Fruit fly (Drosophila melanogaster) whole organism, embryonic: Measurements from ENCODE around the gene Rab40.

Source experiments
- Adf1 ChIP-seq: fragments of 200-800 bp; sonication (Bioruptor generic); IDR thresholded peaks from 2 replicates; pipeline ENCODE4 v1.3.6; 2022; ENCODE audit warnings: missing biosample characterization, missing genetic modification characterization
- Antp ChIP-seq: fragments of 200-800 bp; sonication (Bioruptor generic); optimal IDR thresholded peaks from 3 replicates; lab custom pipeline; 2016; ENCODE audit warnings: missing biosample characterization, missing genetic modification characterization
- Awh ChIP-seq: fragments of 200-800 bp; sonication (Bioruptor generic); IDR thresholded peaks from 2 replicates; pipeline ENCODE4, ENCODE4 v1.3.6; 2022; ENCODE audit warnings: missing biosample characterization, missing genetic modification characterization
- Blimp-1 ChIP-seq: fragments of 200-800 bp; sonication (Bioruptor generic); optimal IDR thresholded peaks from 3 replicates; lab custom pipeline; 2018; ENCODE audit warnings: missing biosample characterization, missing genetic modification characterization, mild to moderate bottlenecking, moderate library complexity, missing genetic modification reagents
- CG10147 ChIP-seq: fragments of 200-800 bp; sonication (Bioruptor generic); optimal IDR thresholded peaks from 2 replicates; lab custom pipeline; 2019; ENCODE audit warnings: missing biosample characterization, mild to moderate bottlenecking, missing genetic modification characterization, moderate library complexity
- CG10543 ChIP-seq: fragments of 200-800 bp; sonication (Bioruptor generic); optimal IDR thresholded peaks from 3 replicates; lab custom pipeline; 2017; ENCODE audit warnings: missing biosample characterization, mild to moderate bottlenecking, missing genetic modification characterization, moderate library complexity
- CG11247 ChIP-seq: fragments of 200-800 bp; sonication (Bioruptor generic); IDR thresholded peaks from 2 replicates; pipeline ENCODE4 v1.3.6; 2022; ENCODE audit warnings: missing biosample characterization, missing genetic modification characterization
- CG12659 ChIP-seq: fragments of 200-800 bp; sonication (Bioruptor generic); optimal IDR thresholded peaks from 3 replicates; lab custom pipeline; 2017; ENCODE audit warnings: mild to moderate bottlenecking, missing biosample characterization, missing genetic modification reagents, missing genetic modification characterization
- CG14710 ChIP-seq: fragments of 200-800 bp; sonication (Bioruptor generic); optimal IDR thresholded peaks from 3 replicates; lab custom pipeline; 2019; ENCODE audit warnings: missing biosample characterization, mild to moderate bottlenecking, missing genetic modification characterization, moderate library complexity
- CG15601 ChIP-seq: fragments of 200-800 bp; sonication (Bioruptor generic); optimal IDR thresholded peaks from 3 replicates; lab custom pipeline; 2019; ENCODE audit warnings: missing biosample characterization, mild to moderate bottlenecking, missing genetic modification characterization, moderate library complexity
- CG1603 ChIP-seq: fragments of 200-800 bp; sonication (Bioruptor generic); optimal IDR thresholded peaks from 2 replicates; lab custom pipeline; 2019; ENCODE audit warnings: missing biosample characterization, mild to moderate bottlenecking, missing genetic modification characterization, moderate library complexity
- CG17186 ChIP-seq: fragments of 200-800 bp; sonication (Bioruptor generic); optimal IDR thresholded peaks from 3 replicates; lab custom pipeline; 2017; ENCODE audit warnings: missing biosample characterization, missing genetic modification reagents, missing genetic modification characterization
- CG30020 ChIP-seq: fragments of 200-800 bp; optimal IDR thresholded peaks from 2 replicates; lab custom pipeline; 2019; ENCODE audit warnings: missing biosample characterization, mild to moderate bottlenecking, missing genetic modification characterization, moderate library complexity
- CG30403 ChIP-seq: fragments of 200-800 bp; sonication (Bioruptor generic); optimal IDR thresholded peaks from 3 replicates; lab custom pipeline; 2016; ENCODE audit warnings: missing biosample characterization, missing genetic modification characterization
- CG3065 ChIP-seq: fragments of 200-800 bp; sonication (Bioruptor generic); optimal IDR thresholded peaks from 2 replicates; lab custom pipeline; 2016; ENCODE audit warnings: missing biosample characterization, missing genetic modification characterization
- CG31441 ChIP-seq: fragments of 200-800 bp; sonication (Bioruptor generic); IDR thresholded peaks from 2 replicates; pipeline ENCODE4 v1.3.6; 2022; ENCODE audit warnings: missing biosample characterization, missing genetic modification characterization
- CG32767 ChIP-seq: fragments of 200-800 bp; sonication (Bioruptor generic); IDR thresholded peaks from 2 replicates; pipeline ENCODE4 v1.3.6; 2022; ENCODE audit warnings: missing biosample characterization, missing genetic modification characterization
- CG43689 ChIP-seq: fragments of 200-800 bp; sonication (Bioruptor generic); IDR thresholded peaks from 2 replicates; pipeline ENCODE4 v1.3.6; 2022; ENCODE audit warnings: missing biosample characterization, missing genetic modification characterization
- CG4617 ChIP-seq: fragments of 200-800 bp; sonication (Bioruptor generic); optimal IDR thresholded peaks from 3 replicates; lab custom pipeline; 2016; ENCODE audit warnings: missing biosample characterization, missing genetic modification characterization, borderline replicate concordance
- CG4820 ChIP-seq: fragments of 200-800 bp; sonication (Bioruptor generic); optimal IDR thresholded peaks from 3 replicates; lab custom pipeline; 2016; ENCODE audit warnings: missing biosample characterization, missing genetic modification characterization
- CG5953 ChIP-seq: fragments of 200-800 bp; sonication (Bioruptor generic); IDR thresholded peaks from 2 replicates; pipeline ENCODE4 v1.3.6; 2022; ENCODE audit warnings: missing biosample characterization, missing genetic modification characterization
- CG6689 ChIP-seq: fragments of 200-800 bp; sonication (Bioruptor generic); IDR thresholded peaks from 2 replicates; pipeline ENCODE4 v1.3.6; 2022; ENCODE audit warnings: missing biosample characterization, missing genetic modification characterization
- CG7839 ChIP-seq: fragments of 200-800 bp; sonication (Bioruptor generic); optimal IDR thresholded peaks from 3 replicates; lab custom pipeline; 2018; ENCODE audit warnings: missing biosample characterization, mild to moderate bottlenecking, missing genetic modification characterization, moderate library complexity
- CG9215 ChIP-seq: fragments of 200-800 bp; sonication (Bioruptor generic); IDR thresholded peaks from 2 replicates; pipeline ENCODE4 v1.3.6; 2022; ENCODE audit warnings: missing biosample characterization, missing genetic modification characterization
- CG9609 ChIP-seq: fragments of 200-800 bp; sonication (Bioruptor generic); optimal IDR thresholded peaks from 3 replicates; lab custom pipeline; 2016; ENCODE audit warnings: missing biosample characterization, missing genetic modification characterization
- CoRest ChIP-seq: fragments of 200-800 bp; sonication (Bioruptor generic); optimal IDR thresholded peaks from 3 replicates; lab custom pipeline; 2018; ENCODE audit warnings: missing biosample characterization, mild to moderate bottlenecking, missing genetic modification characterization, moderate library complexity
- GATAe ChIP-seq: fragments of 200-800 bp; sonication (Bioruptor generic); conservative IDR thresholded peaks from 2 replicates; pipeline ENCODE4 v1.3.6; 2022; ENCODE audit warnings: missing biosample characterization, missing genetic modification characterization
- Kr ChIP-seq: fragments of 200-800 bp; sonication (Bioruptor generic); optimal IDR thresholded peaks from 2 replicates; lab custom pipeline; 2017; ENCODE audit warnings: missing biosample characterization, mild to moderate bottlenecking, missing genetic modification characterization
- NfI ChIP-seq: fragments of 200-800 bp; sonication (Bioruptor generic); optimal IDR thresholded peaks from 3 replicates; lab custom pipeline; 2018; ENCODE audit warnings: missing biosample characterization, mild to moderate bottlenecking, missing genetic modification characterization, moderate library complexity
- Oli ChIP-seq: fragments of 200-800 bp; sonication (Bioruptor generic); optimal IDR thresholded peaks from 2 replicates; lab custom pipeline; 2018; ENCODE audit warnings: missing biosample characterization, mild to moderate bottlenecking, missing genetic modification characterization, moderate library complexity
- Opbp ChIP-seq: fragments of 200-800 bp; sonication (Bioruptor generic); IDR thresholded peaks from 3 replicates; pipeline ENCODE4 v1.3.6; 2022; ENCODE audit warnings: missing biosample characterization, missing genetic modification characterization; ENCODE audit not compliant: partially characterized antibody
- Poxn ChIP-seq: fragments of 200-800 bp; sonication (Bioruptor generic); IDR thresholded peaks from 2 replicates; pipeline ENCODE4 v1.3.6; 2022; ENCODE audit warnings: missing biosample characterization, missing genetic modification characterization
- YL-1 ChIP-seq: fragments of 200-800 bp; sonication (Bioruptor generic); optimal IDR thresholded peaks from 3 replicates; lab custom pipeline; 2017; ENCODE audit warnings: missing biosample characterization, mild to moderate bottlenecking, missing genetic modification characterization
- bigmax ChIP-seq: fragments of 200-800 bp; sonication (Bioruptor generic); optimal IDR thresholded peaks from 2 replicates; lab custom pipeline; 2018; ENCODE audit warnings: missing biosample characterization, mild to moderate bottlenecking, missing genetic modification characterization
- ci ChIP-seq: fragments of 200-800 bp; sonication (Bioruptor generic); IDR thresholded peaks from 3 replicates; pipeline ENCODE4 v1.3.6; 2022; ENCODE audit warnings: missing biosample characterization, missing genetic modification characterization
- crp ChIP-seq, 2 experiments: fragments of 200-800 bp; sonication (Bioruptor generic); optimal IDR thresholded peaks; 2 replicates in 1 of 2; 3 replicates in 1 of 2; lab custom pipeline; 2017; ENCODE audit warnings: missing biosample characterization in 2 of 2, missing genetic modification characterization in 2 of 2, mild to moderate bottlenecking in 1 of 2, moderate library complexity in 1 of 2
- cwo ChIP-seq: fragments of 200-800 bp; sonication (Bioruptor generic); optimal IDR thresholded peaks from 3 replicates; lab custom pipeline; 2017; ENCODE audit warnings: missing biosample characterization, missing genetic modification characterization, mild to moderate bottlenecking, moderate library complexity, missing genetic modification reagents
- dpn ChIP-seq, 2 experiments: fragments of 200-800 bp; sonication (Bioruptor generic); optimal IDR thresholded peaks; 3 replicates each; lab custom pipeline; 2016; ENCODE audit warnings: missing biosample characterization in 2 of 2, missing genetic modification characterization in 2 of 2
- en ChIP-seq: fragments of 200-800 bp; sonication (Bioruptor generic); optimal IDR thresholded peaks from 2 replicates; lab custom pipeline; 2016; ENCODE audit warnings: missing biosample characterization, missing genetic modification characterization
- gce ChIP-seq: fragments of 200-800 bp; sonication (Bioruptor generic); IDR thresholded peaks from 3 replicates; pipeline ENCODE4 v1.3.6; 2022; ENCODE audit warnings: missing biosample characterization, missing genetic modification characterization
- jigr1 ChIP-seq: fragments of 200-800 bp; sonication (Bioruptor generic); IDR thresholded peaks from 3 replicates; pipeline ENCODE4 v1.3.6; 2022; ENCODE audit warnings: missing biosample characterization, missing genetic modification characterization
- jing ChIP-seq: fragments of 200-800 bp; sonication (Bioruptor generic); optimal IDR thresholded peaks from 2 replicates; lab custom pipeline; 2018; ENCODE audit warnings: missing biosample characterization, mild to moderate bottlenecking, missing genetic modification characterization
- kay ChIP-seq: fragments of 200-800 bp; sonication (Bioruptor generic); optimal IDR thresholded peaks from 2 replicates; lab custom pipeline; 2016; ENCODE audit warnings: missing biosample characterization, missing genetic modification characterization
- maf-S ChIP-seq: fragments of 200-800 bp; sonication (Bioruptor generic); optimal IDR thresholded peaks from 2 replicates; lab custom pipeline; 2016; ENCODE audit warnings: missing biosample characterization, missing genetic modification characterization
- odd ChIP-seq: fragments of 200-800 bp; sonication (Bioruptor generic); optimal IDR thresholded peaks from 2 replicates; lab custom pipeline; 2017; ENCODE audit warnings: missing biosample characterization, mild to moderate bottlenecking, missing genetic modification characterization
- psq ChIP-seq: fragments of 200-800 bp; sonication (Bioruptor generic); optimal IDR thresholded peaks from 2 replicates; lab custom pipeline; 2017; ENCODE audit warnings: missing biosample characterization, missing genetic modification characterization
- sima ChIP-seq: fragments of 200-800 bp; sonication (Bioruptor generic); optimal IDR thresholded peaks from 2 replicates; lab custom pipeline; 2016; ENCODE audit warnings: missing biosample characterization, missing genetic modification characterization
- sqz ChIP-seq: fragments of 200-800 bp; sonication (Bioruptor generic); optimal IDR thresholded peaks from 3 replicates; lab custom pipeline; 2018; ENCODE audit warnings: missing biosample characterization, mild to moderate bottlenecking, missing genetic modification characterization
- tin ChIP-seq: fragments of 200-800 bp; sonication (Bioruptor generic); optimal IDR thresholded peaks from 3 replicates; lab custom pipeline; 2016; ENCODE audit warnings: missing biosample characterization, missing genetic modification characterization
- ttk ChIP-seq: fragments of 200-800 bp; sonication (Bioruptor generic); IDR thresholded peaks from 2 replicates; pipeline ENCODE4 v2.1.2; 2022; ENCODE audit warnings: missing biosample characterization, missing genetic modification characterization
- twi ChIP-seq: fragments of 200-800 bp; optimal IDR thresholded peaks from 2 replicates; lab custom pipeline; 2019; ENCODE audit warnings: missing biosample characterization, mild to moderate bottlenecking, missing genetic modification characterization, moderate library complexity
- unpg ChIP-seq: fragments of 200-800 bp; sonication (Bioruptor generic); optimal IDR thresholded peaks from 3 replicates; lab custom pipeline; 2018; ENCODE audit warnings: missing biosample characterization, mild to moderate bottlenecking, missing genetic modification characterization, moderate library complexity

The Rab40 gene

dm6 chrX:12480282-12480681 is 17.4 kb upstream of the Rab40 start (continued):
- TF ChIP-seq tin (GFP tag; lab: Kevin White, UChicago) = no peak
- TF ChIP-seq GATAe = no peak
- peak; percentile 64 for TF ChIP-seq cwo (GFP tag; lab: Kevin White, UChicago)
- no peak for TF ChIP-seq gce (GFP tag; lab: Robert Waterston, UW)
- no peak for TF ChIP-seq Awh (GFP tag; lab: Robert Waterston, UW)
- no peak for TF ChIP-seq CG17186 (GFP tag; lab: Kevin White, UChicago)
- peak; percentile 46 for TF ChIP-seq CG7839 (tag; lab: Kevin White, UChicago)
- no peak for TF ChIP-seq Antp
- no peak for TF ChIP-seq kay (GFP tag; lab: Kevin White, UChicago)
- TF ChIP-seq jing (GFP tag; lab: Kevin White, UChicago) = no peak
- no peak for TF ChIP-seq crp (GFP tag; optimal IDR thresholded peaks at IDR 0.05; lab: Kevin White, UChicago)
- TF ChIP-seq en (GFP tag; lab: Kevin White, UChicago) = no peak
- TF ChIP-seq YL-1 = no peak
- no peak for TF ChIP-seq CG3065
- no peak for TF ChIP-seq psq (GFP tag; lab: Kevin White, UChicago)
- no peak for TF ChIP-seq twi
- TF ChIP-seq CG5953 = no peak
- TF ChIP-seq CG14710 (tag; lab: Kevin White, UChicago) = no peak
- TF ChIP-seq bigmax (GFP tag; lab: Kevin White, UChicago) = no peak
- peak; percentile 36; the same call in 1 of the 3 replicates for TF ChIP-seq ci
- TF ChIP-seq jigr1 (GFP tag; lab: Robert Waterston, UW) = no peak
- no peak for TF ChIP-seq CG43689
- TF ChIP-seq odd (GFP tag; lab: Kevin White, UChicago) = no peak
- TF ChIP-seq CG11247 (GFP tag; lab: Robert Waterston, UW) = no peak
- TF ChIP-seq CG4820 (GFP tag; lab: Kevin White, UChicago) = no peak
- TF ChIP-seq CG10147 (GFP tag; lab: Kevin White, UChicago) = peak; percentile 24
- TF ChIP-seq CG10543 (GFP tag; lab: Kevin White, UChicago) = peak; percentile 22
- TF ChIP-seq CoRest (tag; lab: Kevin White, UChicago) = peak; percentile 48
- no peak for TF ChIP-seq CG4617 (GFP tag; lab: Kevin White, UChicago)
- TF ChIP-seq maf-S (GFP tag; lab: Kevin White, UChicago) = no peak
- TF ChIP-seq NfI = peak; percentile 40
- peak; percentile 31 for TF ChIP-seq CG12659 (GFP tag; lab: Kevin White, UChicago)
- TF ChIP-seq CG32767 (GFP tag; lab: Robert Waterston, UW) = no peak
- TF ChIP-seq CG15601 (tag; lab: Kevin White, UChicago) = peak; percentile 18
- TF ChIP-seq Oli = peak; percentile 3
- TF ChIP-seq sqz (GFP tag; lab: Kevin White, UChicago) = no peak
- TF ChIP-seq Blimp-1 (GFP tag; lab: Kevin White, UChicago) = peak; percentile 3
- TF ChIP-seq sima (GFP tag; lab: Kevin White, UChicago) = no peak
- no peak for TF ChIP-seq Opbp (GFP tag; lab: Robert Waterston, UW)
- TF ChIP-seq ttk (GFP tag; lab: Robert Waterston, UW) = no peak
- no peak for TF ChIP-seq Poxn
- TF ChIP-seq CG6689 (GFP tag; lab: Robert Waterston, UW) = no peak
- TF ChIP-seq CG31441 = no peak; the same call in 1 of the 2 replicates
- TF ChIP-seq CG1603 = no peak
- TF ChIP-seq unpg (GFP tag; lab: Kevin White, UChicago) = peak; percentile 22
- TF ChIP-seq CG30020 (tag; lab: Kevin White, UChicago) = no peak
- TF ChIP-seq Kr = no peak
- TF ChIP-seq CG30403 (GFP tag; lab: Kevin White, UChicago) = peak; percentile 12
- TF ChIP-seq dpn (GFP tag; optimal IDR thresholded peaks at IDR 0.05; lab: Kevin White, UChicago) = no peak
- peak; percentile 28; the same call in 1 of the 2 replicates for TF ChIP-seq Adf1 (GFP tag; lab: Robert Waterston, UW)
- no peak for TF ChIP-seq CG9609 (GFP tag; lab: Kevin White, UChicago)
- no peak for TF ChIP-seq CG9215
